Fruit fly (Drosophila melanogaster) whole organism: ENCODE results near the gene Cpsf6.

Experiments used
- CG8478 ChIP-seq: fragments of >200 bp; optimal IDR thresholded peaks from 2 replicates; lab custom pipeline; 2018; ENCODE audit warnings: inconsistent platforms
- Dll ChIP-seq: fragments of >200 bp; optimal IDR thresholded peaks from 2 replicates; lab custom pipeline; 2017
- EcR ChIP-seq, 2 experiments: fragments of >200 bp; optimal IDR thresholded peaks; 2 replicates each; lab custom pipeline; 2017; ENCODE audit warnings: missing biosample characterization in 2 of 2, missing genetic modification characterization in 2 of 2, missing genetic modification reagents in 2 of 2
- pan ChIP-seq: fragments of >200 bp; optimal IDR thresholded peaks from 2 replicates; lab custom pipeline; 2017
- psq ChIP-seq: fragments of >200 bp; optimal IDR thresholded peaks from 2 replicates; lab custom pipeline; 2017
- usp ChIP-seq: fragments of >200 bp; optimal IDR thresholded peaks from 2 replicates; lab custom pipeline; 2017; ENCODE audit warnings: missing biosample characterization, missing genetic modification characterization, mixed read lengths

- TF ChIP-seq pan (lab: Kevin White, UChicago) = no peak
- no peak for TF ChIP-seq psq (lab: Kevin White, UChicago)
- no peak for TF ChIP-seq CG8478
- TF ChIP-seq usp = no peak
- TF ChIP-seq EcR (GFP tag; optimal IDR thresholded peaks at IDR 0.05; lab: Kevin White, UChicago) = no peak
- TF ChIP-seq Dll = no peak
Observed at dm6 chr3L:8285773-8286172, 29.5 kb downstream of the Cpsf6 start.
